Fruit fly (Drosophila melanogaster) whole organism, adult: Measurements from ENCODE around the gene CG4022.

Experiments used
- CG14711 ChIP-seq: fragments of 200-800 bp; sonication (Bioruptor generic); optimal IDR thresholded peaks from 2 replicates; lab custom pipeline; 2018; ENCODE audit warnings: missing biosample characterization, mild to moderate bottlenecking, missing genetic modification characterization, moderate library complexity
- Mnt ChIP-seq: fragments of 200-800 bp; sonication (Bioruptor generic); optimal IDR thresholded peaks from 2 replicates; lab custom pipeline; 2016; ENCODE audit warnings: missing biosample characterization, mild to moderate bottlenecking, missing genetic modification characterization
- cic ChIP-seq: fragments of 200-800 bp; sonication (Bioruptor generic); optimal IDR thresholded peaks from 2 replicates; lab custom pipeline; 2017; ENCODE audit warnings: missing biosample characterization, mild to moderate bottlenecking, missing genetic modification characterization, moderate library complexity

DNA sequence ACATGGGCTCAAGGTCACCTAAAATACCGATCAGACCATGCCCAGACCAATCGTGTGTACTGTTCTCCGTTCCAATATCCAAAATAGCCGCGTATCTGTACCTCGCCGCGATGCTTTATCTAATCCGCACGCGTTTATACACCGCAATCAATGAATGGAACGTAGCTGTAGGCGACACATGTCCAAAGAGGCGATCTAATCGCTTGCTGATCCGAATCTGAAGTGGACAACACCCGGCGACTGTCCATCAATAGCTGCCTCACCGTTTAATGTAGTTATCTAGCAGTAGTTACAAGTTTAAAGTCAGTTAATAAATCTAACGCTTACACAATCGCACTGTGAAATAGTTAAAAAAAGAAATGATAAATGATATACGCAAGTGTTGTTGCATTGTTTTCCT, 41.8 kb upstream of the CG4022 start:
- TF ChIP-seq CG14711 = no peak
- TF ChIP-seq Mnt = no peak
- TF ChIP-seq cic (GFP tag; lab: Kevin White, UChicago) = peak; percentile 92
